Worm (Caenorhabditis elegans) whole organism, young adult: ENCODE data around the gene moe-3.

ENCODE experiments used
- B0019.2 ChIP-seq: fragments of 200-800 bp; sonication (Bioruptor generic); conservative IDR thresholded peaks from 2 replicates; pipeline ENCODE4 v1.3.6; 2022; ENCODE audit warnings: missing genetic modification reagents, missing genetic modification characterization, missing compliant biosample characterization
- B0035.1 ChIP-seq: sonication (generic microtip); optimal IDR thresholded peaks from 2 replicates; lab custom pipeline; 2016; ENCODE audit warnings: missing genetic modification characterization, mild to moderate bottlenecking, missing compliant biosample characterization, missing genotype, missing genetic modification reagents
- B0261.1 ChIP-seq: sonication (generic microtip); optimal IDR thresholded peaks from 2 replicates; lab custom pipeline; 2016; ENCODE audit warnings: mild to moderate bottlenecking, missing genetic modification characterization, moderate library complexity, missing compliant biosample characterization
- C06A6.2 ChIP-seq: fragments of 200-800 bp; sonication (Bioruptor generic); conservative IDR thresholded peaks from 2 replicates; pipeline ENCODE4 v1.3.6; 2022; ENCODE audit warnings: missing genetic modification characterization, missing compliant biosample characterization
- D2030.7 ChIP-seq: fragments of 200-800 bp; sonication (Bioruptor generic); IDR thresholded peaks from 2 replicates; pipeline ENCODE4 v1.3.6; 2022; ENCODE audit warnings: missing genetic modification reagents, missing genetic modification characterization, missing compliant biosample characterization
- F10E7.11 ChIP-seq: sonication (generic microtip); optimal IDR thresholded peaks from 2 replicates; lab custom pipeline; 2017; ENCODE audit warnings: mild to moderate bottlenecking, missing genetic modification characterization, moderate library complexity, missing compliant biosample characterization
- F22D6.2 ChIP-seq: sonication (generic microtip); optimal IDR thresholded peaks from 2 replicates; lab custom pipeline; 2016; ENCODE audit warnings: mild to moderate bottlenecking, missing genetic modification characterization, missing compliant biosample characterization
- F23B12.7 ChIP-seq: sonication (generic microtip); optimal IDR thresholded peaks from 2 replicates; lab custom pipeline; 2017; ENCODE audit warnings: missing genetic modification characterization, mild to moderate bottlenecking, missing compliant biosample characterization, antibody characterized with exemption, moderate library complexity; ENCODE audit not compliant: insufficient read depth
- F49E8.2 ChIP-seq: sonication (generic microtip); optimal IDR thresholded peaks from 3 replicates; lab custom pipeline; 2017; ENCODE audit warnings: missing genetic modification characterization, mild to moderate bottlenecking, missing compliant biosample characterization, antibody characterized with exemption, moderate library complexity; ENCODE audit not compliant: insufficient read depth
- T07F8.4 ChIP-seq: sonication (generic microtip); optimal IDR thresholded peaks from 2 replicates; lab custom pipeline; 2016; ENCODE audit warnings: mild to moderate bottlenecking, missing genetic modification characterization, moderate library complexity, missing compliant biosample characterization
- T26A5.8 ChIP-seq: sonication (generic microtip); optimal IDR thresholded peaks from 2 replicates; lab custom pipeline; 2016; ENCODE audit warnings: missing genetic modification characterization, missing compliant biosample characterization
- Y95B8A.8 ChIP-seq: fragments of 200-800 bp; sonication (Bioruptor generic); IDR thresholded peaks from 2 replicates; pipeline ENCODE4 v1.3.6; 2022; ENCODE audit warnings: missing genetic modification reagents, missing genetic modification characterization, missing compliant biosample characterization
- ZK185.1 ChIP-seq: sonication (generic microtip); optimal IDR thresholded peaks from 2 replicates; lab custom pipeline; 2016; ENCODE audit warnings: mild to moderate bottlenecking, missing genetic modification characterization, missing compliant biosample characterization; ENCODE audit not compliant: poor library complexity, severe bottlenecking
- attf-3 ChIP-seq: fragments of 200-800 bp; sonication (Bioruptor generic); conservative IDR thresholded peaks from 2 replicates; pipeline ENCODE4 v1.3.6; 2022; ENCODE audit warnings: missing genetic modification reagents, missing genetic modification characterization, missing compliant biosample characterization
- bed-1 ChIP-seq: fragments of 200-800 bp; sonication (Bioruptor generic); IDR thresholded peaks from 2 replicates; pipeline ENCODE4 v1.3.6; 2022; ENCODE audit warnings: missing genetic modification reagents, missing genetic modification characterization, missing compliant biosample characterization
- cebp-1 ChIP-seq, 2 experiments: fragments of 200-800 bp in 1 of 2; sonication (Bioruptor generic) in 1 of 2; sonication (generic microtip) in 1 of 2; IDR thresholded peaks in 1 of 2; optimal IDR thresholded peaks in 1 of 2; 2 replicates each; pipeline versions ENCODE4 v1.3.6 to Lab custom; 2017 to 2022; ENCODE audit warnings: missing compliant biosample characterization in 2 of 2, missing genetic modification characterization in 2 of 2, mild to moderate bottlenecking in 1 of 2, missing genetic modification reagents in 1 of 2, moderate library complexity in 1 of 2
- ceh-91 ChIP-seq: fragments of 200-800 bp; sonication (Bioruptor generic); IDR thresholded peaks from 2 replicates; pipeline ENCODE4 v1.3.6; 2022; ENCODE audit warnings: missing genetic modification reagents, missing genetic modification characterization, missing compliant biosample characterization
- dpff-1 ChIP-seq: sonication (generic microtip); optimal IDR thresholded peaks from 2 replicates; lab custom pipeline; 2017; ENCODE audit warnings: mild to moderate bottlenecking, missing genetic modification characterization, missing compliant biosample characterization
- egl-18 ChIP-seq: fragments of 200-800 bp; sonication (Bioruptor generic); IDR thresholded peaks from 2 replicates; pipeline ENCODE4 v1.3.6; 2022; ENCODE audit warnings: missing genetic modification reagents, missing genetic modification characterization, missing compliant biosample characterization
- egl-44 ChIP-seq: fragments of 200-800 bp; sonication (Bioruptor generic); IDR thresholded peaks from 2 replicates; pipeline ENCODE4 v1.3.6; 2022; ENCODE audit warnings: missing genetic modification reagents, missing genetic modification characterization, missing compliant biosample characterization
- hlh-26 ChIP-seq: fragments of 200-800 bp; sonication (Bioruptor generic); conservative IDR thresholded peaks from 2 replicates; pipeline ENCODE4 v1.3.6; 2022; ENCODE audit warnings: missing genetic modification reagents, missing genetic modification characterization, missing compliant biosample characterization
- hmg-1.2 ChIP-seq: fragments of 200-800 bp; sonication (Bioruptor generic); IDR thresholded peaks from 2 replicates; pipeline ENCODE4 v1.3.6; 2022; ENCODE audit warnings: missing genetic modification reagents, missing genetic modification characterization, missing compliant biosample characterization
- hmg-20 ChIP-seq: fragments of 200-800 bp; sonication (Bioruptor generic); IDR thresholded peaks from 2 replicates; pipeline ENCODE4 v1.3.6; 2022; ENCODE audit warnings: missing genetic modification reagents, missing genetic modification characterization, missing compliant biosample characterization
- lin-26 ChIP-seq: fragments of 200-800 bp; sonication (Bioruptor generic); IDR thresholded peaks from 2 replicates; pipeline ENCODE4 v1.3.6; 2022; ENCODE audit warnings: missing genetic modification reagents, missing genetic modification characterization, missing compliant biosample characterization
- lin-35 ChIP-seq, 3 experiments: fragments of 150-350 bp in 2 of 3; sonication (generic microtip) in 1 of 3; optimal IDR thresholded peaks; 2 replicates each; lab custom pipeline; 2014 to 2018; ENCODE audit warnings: missing biosample characterization in 3 of 3, missing genetic modification characterization in 3 of 3, missing genetic modification reagents in 3 of 3
- lsl-1 ChIP-seq: fragments of 200-800 bp; sonication (Bioruptor generic); optimal IDR thresholded peaks from 2 replicates; lab custom pipeline; 2018; ENCODE audit warnings: mild to moderate bottlenecking, missing genetic modification characterization, moderate library complexity, missing compliant biosample characterization
- lsy-27 ChIP-seq: sonication (generic microtip); optimal IDR thresholded peaks from 2 replicates; lab custom pipeline; 2017; ENCODE audit warnings: missing genetic modification characterization, mild to moderate bottlenecking, missing compliant biosample characterization, antibody characterized with exemption, missing genotype, borderline replicate concordance; ENCODE audit not compliant: insufficient read depth
- madf-8 ChIP-seq: fragments of 200-800 bp; sonication (Bioruptor generic); conservative IDR thresholded peaks from 2 replicates; pipeline ENCODE4 v1.3.6; 2022; ENCODE audit warnings: missing genetic modification reagents, missing genetic modification characterization, missing compliant biosample characterization
- mes-4 ChIP-seq: sonication (generic microtip); optimal IDR thresholded peaks from 2 replicates; lab custom pipeline; 2016; ENCODE audit warnings: missing genotype, missing genetic modification characterization, missing compliant biosample characterization
- mxl-1 ChIP-seq: sonication (generic microtip); optimal IDR thresholded peaks from 2 replicates; lab custom pipeline; 2016; ENCODE audit warnings: missing genetic modification characterization, missing compliant biosample characterization
- nfyb-1 ChIP-seq: fragments of 200-800 bp; sonication (Bioruptor generic); IDR thresholded peaks from 2 replicates; pipeline ENCODE4 v1.3.6; 2022; ENCODE audit warnings: missing genetic modification reagents, missing genetic modification characterization, missing compliant biosample characterization
- nhr-27 ChIP-seq: fragments of 200-800 bp; sonication (Bioruptor generic); optimal IDR thresholded peaks from 2 replicates; lab custom pipeline; 2018; ENCODE audit warnings: mild to moderate bottlenecking, missing genetic modification characterization, moderate library complexity, missing compliant biosample characterization
- pha-4 ChIP-seq: fragments of 150-350 bp; sonication (generic microtip); optimal IDR thresholded peaks from 2 replicates; lab custom pipeline; 2014; ENCODE audit warnings: missing biosample characterization, missing genetic modification reagents, missing genetic modification characterization
- rec-8 ChIP-seq, 2 experiments: sonication (generic microtip); optimal IDR thresholded peaks; 2 replicates each; lab custom pipeline; 2016; ENCODE audit warnings: mild to moderate bottlenecking in 2 of 2, missing genetic modification characterization in 2 of 2, missing genetic modification reagents in 2 of 2, missing genotype in 2 of 2, missing biosample characterization in 1 of 2, missing compliant biosample characterization in 1 of 2, moderate library complexity in 1 of 2
- sea-2 ChIP-seq: fragments of 200-800 bp; sonication (Bioruptor generic); IDR thresholded peaks from 2 replicates; pipeline ENCODE4 v1.3.6; 2022; ENCODE audit warnings: missing genetic modification characterization, missing compliant biosample characterization
- snpc-3.4 ChIP-seq: sonication (generic microtip); optimal IDR thresholded peaks from 2 replicates; lab custom pipeline; 2017; ENCODE audit warnings: missing genetic modification characterization, mild to moderate bottlenecking, missing compliant biosample characterization, antibody characterized with exemption, moderate library complexity, missing genotype, missing genetic modification reagents
- somi-1 ChIP-seq: fragments of 200-800 bp; sonication (Bioruptor generic); optimal IDR thresholded peaks from 2 replicates; lab custom pipeline; 2018; ENCODE audit warnings: mild to moderate bottlenecking, missing genetic modification characterization, missing compliant biosample characterization
- sptf-2 ChIP-seq: fragments of 200-800 bp; sonication (Bioruptor generic); optimal IDR thresholded peaks from 2 replicates; lab custom pipeline; 2018; ENCODE audit warnings: mild to moderate bottlenecking, missing genetic modification characterization, missing compliant biosample characterization
- tbp1 ChIP-seq: fragments of 200-800 bp; sonication (Bioruptor generic); optimal IDR thresholded peaks from 2 replicates; lab custom pipeline; 2018; ENCODE audit warnings: mild to moderate bottlenecking, missing genetic modification characterization, missing compliant biosample characterization
- tlf-1 ChIP-seq: fragments of 200-800 bp; sonication (Bioruptor generic); optimal IDR thresholded peaks from 2 replicates; lab custom pipeline; 2018; ENCODE audit warnings: mild to moderate bottlenecking, missing genetic modification characterization, missing compliant biosample characterization
- unc-130 ChIP-seq: sonication (generic microtip); optimal IDR thresholded peaks from 2 replicates; lab custom pipeline; 2016; ENCODE audit warnings: missing genetic modification reagents, missing genetic modification characterization, missing compliant biosample characterization
- unc-62 ChIP-seq: fragments of 150-350 bp; optimal IDR thresholded peaks from 2 replicates; lab custom pipeline; 2014; ENCODE audit warnings: missing biosample characterization, missing genetic modification reagents, missing genetic modification characterization
- xnd-1 ChIP-seq: sonication (generic microtip); optimal IDR thresholded peaks from 2 replicates; lab custom pipeline; 2016; ENCODE audit warnings: missing genotype, missing genetic modification reagents, missing genetic modification characterization, missing compliant biosample characterization
- zim-3 ChIP-seq: sonication (generic microtip); optimal IDR thresholded peaks from 2 replicates; lab custom pipeline; 2017; ENCODE audit warnings: mild to moderate bottlenecking, missing genetic modification characterization, moderate library complexity, missing compliant biosample characterization
- ztf-22 ChIP-seq: fragments of 200-800 bp; sonication (Bioruptor generic); optimal IDR thresholded peaks from 2 replicates; lab custom pipeline; 2018; ENCODE audit warnings: mild to moderate bottlenecking, missing genetic modification characterization, moderate library complexity, missing compliant biosample characterization
- ztf-3 ChIP-seq: fragments of 200-800 bp; sonication (Bioruptor generic); optimal IDR thresholded peaks from 2 replicates; lab custom pipeline; 2018; ENCODE audit warnings: mild to moderate bottlenecking, missing genetic modification characterization, missing compliant biosample characterization

The moe-3 gene

DNA sequence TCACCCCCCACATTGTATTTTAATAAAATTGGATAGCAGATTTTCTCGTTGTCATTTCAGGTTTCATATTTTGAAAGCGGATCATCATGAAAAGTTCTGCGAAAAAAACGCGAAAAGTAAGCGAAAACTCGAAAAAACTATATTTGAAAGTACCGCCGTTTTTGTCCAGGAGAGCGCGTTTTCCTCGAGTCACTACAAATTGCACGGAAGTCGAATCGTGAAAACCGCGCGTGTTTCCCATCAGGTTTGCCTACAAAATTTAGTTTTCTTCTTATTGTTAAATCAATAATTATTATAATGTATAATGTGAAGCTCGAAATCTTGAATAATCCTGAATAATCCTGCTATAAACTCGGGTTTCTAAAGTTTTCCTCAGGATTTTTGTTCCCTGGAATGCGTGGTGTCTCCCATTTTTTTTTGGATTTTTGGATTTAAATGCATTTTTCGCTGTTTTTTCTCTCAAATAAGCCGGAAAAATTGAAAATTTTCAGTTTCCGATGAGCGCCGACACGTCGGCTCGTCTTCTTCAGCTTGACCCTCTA is 34.2 kb upstream of the moe-3 start, which contains the start of gene btf-1 (continued):
- TF ChIP-seq F23B12.7 (tag; lab: Kevin White, UChicago): no peak
- TF ChIP-seq hmg-1.2 (GFP tag; lab: Robert Waterston, UW): no peak; the same call in 1 of the 2 replicates
- TF ChIP-seq attf-3 (GFP tag; lab: Robert Waterston, UW): peak; percentile 69
- TF ChIP-seq snpc-3.4: peak; percentile 39
- peak; percentile 43 for TF ChIP-seq B0035.1 (tag; lab: Kevin White, UChicago)
- TF ChIP-seq sptf-2 (GFP tag; lab: Kevin White, UChicago): no peak
- peak; percentile 64 for TF ChIP-seq unc-130
- peak; percentile 21 for TF ChIP-seq nhr-27 (tag; lab: Kevin White, UChicago)
- TF ChIP-seq dpff-1: no peak
- TF ChIP-seq F49E8.2: no peak
- peak; percentile 39 for TF ChIP-seq somi-1
- peak in 1 of 3 experiments; percentile 86 for TF ChIP-seq lin-35 (GFP tag; optimal IDR thresholded peaks at IDR 0.05; lab: Kevin White, UChicago)
- TF ChIP-seq mes-4 (tag; lab: Kevin White, UChicago): no peak
- no peak for TF ChIP-seq egl-18 (GFP tag; lab: Robert Waterston, UW)
- no peak for TF ChIP-seq sea-2 (GFP tag; lab: Robert Waterston, UW)
- TF ChIP-seq zim-3 (tag; lab: Kevin White, UChicago): peak; percentile 79
- TF ChIP-seq egl-44 (GFP tag; lab: Robert Waterston, UW): no peak
- TF ChIP-seq ceh-91 (GFP tag; lab: Robert Waterston, UW): peak; percentile 30; the same call in 1 of the 2 replicates
- 0 out of 2 replicates have a peak, but pooled peaks have one; percentile 19 for TF ChIP-seq Y95B8A.8
- peak; percentile 50 for TF ChIP-seq tlf-1 (GFP tag; lab: Kevin White, UChicago)
- peak; percentile 33 for TF ChIP-seq tbp1 (GFP tag; lab: Kevin White, UChicago)
- peak; percentile 27 for TF ChIP-seq lsl-1
- 0 out of 2 replicates have a peak, but pooled peaks have one; percentile 20 for TF ChIP-seq D2030.7 (GFP tag; lab: Robert Waterston, UW)
- TF ChIP-seq madf-8: no peak
- no peak for TF ChIP-seq hmg-20 (GFP tag; lab: Robert Waterston, UW)
- no peak for TF ChIP-seq B0019.2 (GFP tag; lab: Robert Waterston, UW)
- TF ChIP-seq bed-1: no peak
- no peak for TF ChIP-seq ztf-3 (GFP tag; lab: Kevin White, UChicago)
- TF ChIP-seq T07F8.4 (tag; lab: Kevin White, UChicago): peak; percentile 18
- peak; percentile 81 for TF ChIP-seq nfyb-1
- TF ChIP-seq lsy-27 (tag; lab: Kevin White, UChicago): peak; percentile 20
- TF ChIP-seq xnd-1 (tag; lab: Kevin White, UChicago): no peak
- TF ChIP-seq pha-4 (tag; lab: Kevin White, UChicago): peak; percentile 19
- no peak for TF ChIP-seq B0261.1 (tag; lab: Kevin White, UChicago)
- peak in 1 of 2 experiments; percentile 27 for TF ChIP-seq rec-8 (tag; optimal IDR thresholded peaks at IDR 0.05; lab: Kevin White, UChicago)
- TF ChIP-seq unc-62 (GFP tag; lab: Kevin White, UChicago): no peak
- no peak for TF ChIP-seq F22D6.2
- TF ChIP-seq lin-26 (GFP tag; lab: Robert Waterston, UW): no peak
- no peak for TF ChIP-seq hlh-26 (GFP tag; lab: Robert Waterston, UW)
- TF ChIP-seq C06A6.2 (GFP tag; lab: Robert Waterston, UW): peak; percentile 55; the same call in 1 of the 2 replicates
- TF ChIP-seq T26A5.8 (tag; lab: Kevin White, UChicago): no peak
- TF ChIP-seq cebp-1 (GFP tag; IDR thresholded peaks at IDR 0.05; lab: Robert Waterston, UW): no peak
- TF ChIP-seq cebp-1 (tag; optimal IDR thresholded peaks at IDR 0.05; lab: Kevin White, UChicago): peak; percentile 73
- peak; percentile 72 for TF ChIP-seq F10E7.11 (tag; lab: Kevin White, UChicago)
- TF ChIP-seq mxl-1: no peak
- no peak for TF ChIP-seq ZK185.1 (tag; lab: Kevin White, UChicago)
- TF ChIP-seq ztf-22 (GFP tag; lab: Kevin White, UChicago): no peak
